Worm (Caenorhabditis elegans) whole organism, L4 larva: Measurements from ENCODE around the gene ltah-1.1.

ENCODE experiments used
- ama-1 ChIP-seq: fragments of 150-350 bp; optimal IDR thresholded peaks from 2 replicates; lab custom pipeline; 2014; ENCODE audit warnings: inconsistent platforms, mixed read lengths
- dpl-1 ChIP-seq: fragments of 150-350 bp; optimal IDR thresholded peaks from 2 replicates; lab custom pipeline; 2014; ENCODE audit warnings: missing biosample characterization, missing genetic modification reagents, missing genetic modification characterization
- jun-1 ChIP-seq: fragments of 150-350 bp; optimal IDR thresholded peaks from 2 replicates; lab custom pipeline; 2014; ENCODE audit warnings: missing biosample characterization, missing genetic modification reagents, missing genetic modification characterization
- lin-38 ChIP-seq: fragments of 200-800 bp; sonication (Bioruptor generic); IDR thresholded peaks from 2 replicates; pipeline ENCODE4 v1.3.6; 2022; ENCODE audit warnings: missing genetic modification reagents, missing genetic modification characterization, missing compliant biosample characterization
- madf-5 ChIP-seq, 2 experiments: fragments of 200-800 bp; sonication (Bioruptor generic); IDR thresholded peaks; 2 replicates each; pipeline ENCODE4 v1.3.6; 2022; ENCODE audit warnings: missing compliant biosample characterization in 2 of 2, missing genetic modification characterization in 2 of 2
- mep-1 ChIP-seq: fragments of 150-350 bp; sonication (generic microtip); optimal IDR thresholded peaks from 3 replicates; lab custom pipeline; 2014; ENCODE audit warnings: missing biosample characterization, missing genetic modification characterization
- mes-2 ChIP-seq: sonication (generic microtip); optimal IDR thresholded peaks from 2 replicates; lab custom pipeline; 2016; ENCODE audit warnings: missing genotype, mild to moderate bottlenecking, missing genetic modification characterization, missing compliant biosample characterization; ENCODE audit not compliant: poor library complexity, severe bottlenecking
- nhr-28 ChIP-seq: fragments of 150-350 bp; optimal IDR thresholded peaks from 2 replicates; lab custom pipeline; 2014; ENCODE audit warnings: missing biosample characterization, missing genetic modification characterization
- unc-39 ChIP-seq: sonication (generic microtip); optimal IDR thresholded peaks from 2 replicates; lab custom pipeline; 2017; ENCODE audit warnings: missing biosample characterization, missing genetic modification characterization

The ltah-1.1 gene

ce11 chrIV:12330840-12331359 lies 51.5 kb downstream of the ltah-1.1 start, which contains the start of gene ufd-1:
Gene ufd-1 (minus strand): TSS chrIV:12330890.
- TF ChIP-seq lin-38 (GFP tag; lab: Robert Waterston, UW) (peak; percentile 42), madf-5 (GFP tag; IDR thresholded peaks at IDR 0.05; lab: Robert Waterston, UW) (no peak), mep-1 (tag; lab: Kevin White, UChicago) (peak; percentile 51), ama-1 (peak; percentile 29), dpl-1 (GFP tag; lab: Kevin White, UChicago) (peak; percentile 13), unc-39 (tag; lab: Kevin White, UChicago) (no peak), jun-1 (tag; lab: Kevin White, UChicago) (no peak), nhr-28 (tag; lab: Kevin White, UChicago) (peak; percentile 58), mes-2 (peak; percentile 37)
